Fruit fly (Drosophila melanogaster) whole organism, embryonic: ENCODE results near the gene CG11600.

Source experiments
- CG11398 ChIP-seq: fragments of 200-800 bp; sonication (Bioruptor generic); optimal IDR thresholded peaks from 2 replicates; lab custom pipeline; 2016; ENCODE audit warnings: missing biosample characterization, missing genetic modification characterization
- CG13287 ChIP-seq: fragments of 200-800 bp; sonication (Bioruptor generic); IDR thresholded peaks from 2 replicates; pipeline ENCODE4 v1.3.6; 2022; ENCODE audit warnings: missing biosample characterization, missing genetic modification characterization; ENCODE audit not compliant: partially characterized antibody
- CG1602 ChIP-seq: fragments of 200-800 bp; sonication (Bioruptor generic); optimal IDR thresholded peaks from 3 replicates; lab custom pipeline; 2016; ENCODE audit warnings: missing biosample characterization, missing genetic modification characterization
- CG16779 ChIP-seq: fragments of 200-800 bp; sonication (Bioruptor generic); IDR thresholded peaks from 2 replicates; pipeline ENCODE4 v1.3.6; 2022; ENCODE audit warnings: missing biosample characterization, missing genetic modification characterization
- CG17612 ChIP-seq: fragments of 200-800 bp; sonication (Bioruptor generic); IDR thresholded peaks from 2 replicates; pipeline ENCODE4 v1.3.6; 2022; ENCODE audit warnings: missing biosample characterization, missing genetic modification characterization
- CG1832 ChIP-seq: fragments of 200-800 bp; sonication (Bioruptor generic); optimal IDR thresholded peaks from 2 replicates; lab custom pipeline; 2017; ENCODE audit warnings: missing biosample characterization, mild to moderate bottlenecking, missing genetic modification characterization, inconsistent platforms
- CG2129 ChIP-seq: fragments of 200-800 bp; sonication (Bioruptor generic); IDR thresholded peaks from 2 replicates; pipeline ENCODE4 v1.3.6; 2022; ENCODE audit warnings: missing biosample characterization, missing genetic modification characterization; ENCODE audit not compliant: partially characterized antibody
- CG31441 ChIP-seq: fragments of 200-800 bp; sonication (Bioruptor generic); IDR thresholded peaks from 2 replicates; pipeline ENCODE4 v1.3.6; 2022; ENCODE audit warnings: missing biosample characterization, missing genetic modification characterization
- CG4617 ChIP-seq: fragments of 200-800 bp; sonication (Bioruptor generic); optimal IDR thresholded peaks from 3 replicates; lab custom pipeline; 2016; ENCODE audit warnings: missing biosample characterization, missing genetic modification characterization, borderline replicate concordance
- CG6765 ChIP-seq: fragments of 200-800 bp; sonication (Bioruptor generic); optimal IDR thresholded peaks from 3 replicates; lab custom pipeline; 2017; ENCODE audit warnings: missing biosample characterization, mild to moderate bottlenecking, missing genetic modification characterization
- CG7963 ChIP-seq: fragments of 200-800 bp; sonication (Bioruptor generic); IDR thresholded peaks from 3 replicates; pipeline ENCODE4 v1.3.6; 2022; ENCODE audit warnings: missing biosample characterization, missing genetic modification characterization; ENCODE audit not compliant: partially characterized antibody
- Deaf1 ChIP-seq: fragments of 200-800 bp; optimal IDR thresholded peaks from 3 replicates; lab custom pipeline; 2019; ENCODE audit warnings: missing biosample characterization, mild to moderate bottlenecking, missing genetic modification characterization, moderate library complexity
- Ets65A ChIP-seq: fragments of 200-800 bp; sonication (Bioruptor generic); peaks from one replicate; lab custom pipeline; 2016; ENCODE audit warnings: missing biosample characterization, missing genetic modification characterization
- Fer1 ChIP-seq: fragments of 200-800 bp; sonication (Bioruptor generic); optimal IDR thresholded peaks from 2 replicates; lab custom pipeline; 2017; ENCODE audit warnings: missing biosample characterization, mild to moderate bottlenecking, missing genetic modification characterization
- H2.0 ChIP-seq: fragments of 200-800 bp; sonication (Bioruptor generic); IDR thresholded peaks from 2 replicates; pipeline ENCODE4 v1.3.6; 2022; ENCODE audit warnings: missing biosample characterization, missing genetic modification characterization
- Hr39 ChIP-seq: fragments of >200 bp; optimal IDR thresholded peaks from 2 replicates; lab custom pipeline; 2017
- Hr78 ChIP-seq, 2 experiments: fragments of 200-800 bp in 1 of 2; fragments of >200 bp in 1 of 2; sonication (Bioruptor generic) in 1 of 2; optimal IDR thresholded peaks; 2 replicates each; lab custom pipeline; 2017 to 2019; ENCODE audit warnings: missing biosample characterization in 2 of 2, missing genetic modification characterization in 2 of 2, mild to moderate bottlenecking in 1 of 2, moderate library complexity in 1 of 2
- MESR4 ChIP-seq: fragments of 200-800 bp; sonication (Bioruptor generic); optimal IDR thresholded peaks from 2 replicates; lab custom pipeline; 2018; ENCODE audit warnings: missing biosample characterization, mild to moderate bottlenecking, missing genetic modification characterization, moderate library complexity
- Xbp1 ChIP-seq: fragments of 200-800 bp; sonication (Bioruptor generic); optimal IDR thresholded peaks from 3 replicates; lab custom pipeline; 2016; ENCODE audit warnings: missing biosample characterization, mild to moderate bottlenecking, missing genetic modification characterization
- ab ChIP-seq: fragments of 200-800 bp; sonication (Bioruptor generic); optimal IDR thresholded peaks from 2 replicates; lab custom pipeline; 2016; ENCODE audit warnings: missing biosample characterization, missing genetic modification characterization
- abd-A ChIP-seq: fragments of 200-800 bp; sonication (Bioruptor generic); optimal IDR thresholded peaks from 3 replicates; lab custom pipeline; 2019; ENCODE audit warnings: missing biosample characterization, mild to moderate bottlenecking, missing genetic modification characterization, moderate library complexity
- ato ChIP-seq: fragments of 200-800 bp; sonication (Bioruptor generic); IDR thresholded peaks from 2 replicates; pipeline ENCODE4 v1.3.6; 2022; ENCODE audit warnings: missing biosample characterization, missing genetic modification characterization; ENCODE audit not compliant: partially characterized antibody
- bowl ChIP-seq: fragments of 200-800 bp; sonication (Bioruptor generic); IDR thresholded peaks from 2 replicates; pipeline ENCODE4 v1.3.6; 2022; ENCODE audit warnings: missing biosample characterization, missing genetic modification characterization
- cato ChIP-seq: fragments of 200-800 bp; sonication (Bioruptor generic); optimal IDR thresholded peaks from 2 replicates; lab custom pipeline; 2016; ENCODE audit warnings: missing biosample characterization, missing genetic modification characterization, borderline replicate concordance
- chm ChIP-seq: fragments of 200-800 bp; sonication (Bioruptor generic); IDR thresholded peaks from 2 replicates; pipeline ENCODE4 v1.3.6; 2022; ENCODE audit warnings: missing biosample characterization, missing genetic modification characterization
- crp ChIP-seq, 2 experiments: fragments of 200-800 bp; sonication (Bioruptor generic); optimal IDR thresholded peaks; 2 replicates in 1 of 2; 3 replicates in 1 of 2; lab custom pipeline; 2017; ENCODE audit warnings: missing biosample characterization in 2 of 2, missing genetic modification characterization in 2 of 2, mild to moderate bottlenecking in 1 of 2, moderate library complexity in 1 of 2
- cwo ChIP-seq: fragments of 200-800 bp; sonication (Bioruptor generic); optimal IDR thresholded peaks from 3 replicates; lab custom pipeline; 2017; ENCODE audit warnings: missing biosample characterization, missing genetic modification characterization, mild to moderate bottlenecking, moderate library complexity, missing genetic modification reagents
- dysf ChIP-seq: fragments of 200-800 bp; sonication (Bioruptor generic); IDR thresholded peaks from 3 replicates; pipeline ENCODE4 v1.3.6; 2022; ENCODE audit warnings: missing biosample characterization, missing genetic modification characterization
- eyg ChIP-seq: fragments of 200-800 bp; sonication (Bioruptor generic); optimal IDR thresholded peaks from 3 replicates; lab custom pipeline; 2016; ENCODE audit warnings: missing biosample characterization, missing genetic modification characterization
- fd96Cb ChIP-seq: fragments of 200-800 bp; sonication (Bioruptor generic); optimal IDR thresholded peaks from 2 replicates; lab custom pipeline; 2018; ENCODE audit warnings: missing biosample characterization, mild to moderate bottlenecking, missing genetic modification characterization, moderate library complexity
- fru ChIP-seq: fragments of >200 bp; optimal IDR thresholded peaks from 2 replicates; lab custom pipeline; 2017
- grau ChIP-seq: fragments of 200-800 bp; optimal IDR thresholded peaks from 3 replicates; lab custom pipeline; 2019; ENCODE audit warnings: missing biosample characterization, mild to moderate bottlenecking, missing genetic modification characterization, moderate library complexity
- gsb ChIP-seq: fragments of 200-800 bp; sonication (Bioruptor generic); IDR thresholded peaks from 2 replicates; pipeline ENCODE4 v1.3.6; 2022; ENCODE audit warnings: missing biosample characterization, missing genetic modification characterization
- jumu ChIP-seq: fragments of 200-800 bp; sonication (Bioruptor generic); optimal IDR thresholded peaks from 3 replicates; lab custom pipeline; 2016; ENCODE audit warnings: missing biosample characterization, missing genetic modification characterization
- kah ChIP-seq: fragments of 200-800 bp; sonication (Bioruptor generic); optimal IDR thresholded peaks from 2 replicates; lab custom pipeline; 2018; ENCODE audit warnings: missing biosample characterization, mild to moderate bottlenecking, missing genetic modification characterization
- onecut ChIP-seq: fragments of 200-800 bp; sonication (Bioruptor generic); IDR thresholded peaks from 2 replicates; pipeline ENCODE4 v1.3.6; 2022; ENCODE audit warnings: missing biosample characterization, missing genetic modification characterization
- pnt ChIP-seq: fragments of 200-800 bp; sonication (Bioruptor generic); optimal IDR thresholded peaks from 3 replicates; lab custom pipeline; 2016; ENCODE audit warnings: missing biosample characterization, missing genetic modification characterization
- sima ChIP-seq: fragments of 200-800 bp; sonication (Bioruptor generic); optimal IDR thresholded peaks from 2 replicates; lab custom pipeline; 2016; ENCODE audit warnings: missing biosample characterization, missing genetic modification characterization
- so ChIP-seq: fragments of 200-800 bp; sonication (Bioruptor generic); IDR thresholded peaks from 3 replicates; pipeline ENCODE4 v1.3.6; 2022; ENCODE audit warnings: missing biosample characterization, missing genetic modification characterization
- sqz ChIP-seq: fragments of 200-800 bp; sonication (Bioruptor generic); optimal IDR thresholded peaks from 3 replicates; lab custom pipeline; 2018; ENCODE audit warnings: missing biosample characterization, mild to moderate bottlenecking, missing genetic modification characterization
- sr ChIP-seq: fragments of 200-800 bp; sonication (Bioruptor generic); IDR thresholded peaks from 3 replicates; pipeline ENCODE4 v1.3.6; 2022; ENCODE audit warnings: missing biosample characterization, missing genetic modification characterization
- trem ChIP-seq: fragments of 200-800 bp; optimal IDR thresholded peaks from 3 replicates; lab custom pipeline; 2019; ENCODE audit warnings: missing biosample characterization, mild to moderate bottlenecking, missing genetic modification characterization, moderate library complexity
- unc-4 ChIP-seq: fragments of 200-800 bp; sonication (Bioruptor generic); IDR thresholded peaks from 2 replicates; pipeline ENCODE4 v1.3.6; 2022; ENCODE audit warnings: missing biosample characterization, missing genetic modification characterization; ENCODE audit not compliant: partially characterized antibody
- vnd ChIP-seq: fragments of 200-800 bp; sonication (Bioruptor generic); IDR thresholded peaks from 3 replicates; pipeline ENCODE4 v1.3.6; 2022; ENCODE audit warnings: missing biosample characterization, missing genetic modification characterization; ENCODE audit not compliant: partially characterized antibody
- z ChIP-seq: fragments of 200-800 bp; sonication (Bioruptor generic); IDR thresholded peaks from 3 replicates; pipeline ENCODE4 v1.3.6; 2022; ENCODE audit warnings: missing biosample characterization, missing genetic modification characterization

The CG11600 gene

DNA sequence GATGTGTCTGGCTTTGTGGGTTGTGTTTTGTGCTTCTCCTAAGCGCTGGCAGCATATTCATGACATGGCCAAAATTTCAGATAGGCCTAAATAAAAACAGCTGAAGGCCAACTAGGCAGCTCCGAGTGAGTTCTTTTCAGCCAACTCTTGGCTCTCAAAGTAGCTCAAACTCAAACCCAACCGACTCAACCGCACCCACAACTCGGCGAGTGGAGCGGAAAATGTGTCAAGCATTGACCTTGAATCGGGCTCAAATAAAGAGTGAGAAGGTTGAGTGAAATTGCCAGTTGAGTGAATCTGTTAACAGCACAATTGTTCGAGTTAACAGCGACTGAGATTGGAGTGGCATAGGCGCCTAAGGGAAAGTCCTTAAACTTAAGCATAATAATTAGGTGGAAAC, 24.4 kb upstream of the CG11600 start:
- TF ChIP-seq grau (tag; lab: Kevin White, UChicago) (no peak), Xbp1 (no peak), sima (GFP tag; lab: Kevin White, UChicago) (no peak), ab (GFP tag; lab: Kevin White, UChicago) (no peak), CG16779 (no peak), CG6765 (no peak), chm (GFP tag; lab: Robert Waterston, UW) (no peak), kah (GFP tag; lab: Kevin White, UChicago) (no peak), vnd (no peak), z (peak; percentile 97), abd-A (tag; lab: Kevin White, UChicago) (peak; percentile 1)

DNA sequence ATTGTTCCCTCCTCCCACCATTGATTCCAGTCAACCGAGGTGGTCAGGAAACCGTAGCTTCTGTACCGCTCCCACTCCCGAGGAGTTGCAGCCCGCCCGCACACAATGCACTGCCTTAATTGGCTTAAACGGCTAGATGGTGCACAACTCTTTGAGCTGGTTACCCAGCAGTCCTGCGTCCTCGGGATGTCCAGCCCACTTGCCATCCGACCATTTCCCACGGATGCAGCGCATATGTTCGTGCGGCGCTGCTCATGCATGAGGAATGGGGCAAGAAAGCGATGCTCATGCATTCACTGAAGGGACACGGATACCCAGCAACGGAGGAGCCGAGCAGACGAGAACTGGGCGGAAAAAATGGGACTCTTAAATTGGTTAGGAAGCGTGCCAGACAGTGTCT, 20.8 kb upstream of the CG11600 start:
- no peak for TF ChIP-seq Deaf1 (tag; lab: Kevin White, UChicago)
- peak; percentile 91 for TF ChIP-seq Ets65A

DNA sequence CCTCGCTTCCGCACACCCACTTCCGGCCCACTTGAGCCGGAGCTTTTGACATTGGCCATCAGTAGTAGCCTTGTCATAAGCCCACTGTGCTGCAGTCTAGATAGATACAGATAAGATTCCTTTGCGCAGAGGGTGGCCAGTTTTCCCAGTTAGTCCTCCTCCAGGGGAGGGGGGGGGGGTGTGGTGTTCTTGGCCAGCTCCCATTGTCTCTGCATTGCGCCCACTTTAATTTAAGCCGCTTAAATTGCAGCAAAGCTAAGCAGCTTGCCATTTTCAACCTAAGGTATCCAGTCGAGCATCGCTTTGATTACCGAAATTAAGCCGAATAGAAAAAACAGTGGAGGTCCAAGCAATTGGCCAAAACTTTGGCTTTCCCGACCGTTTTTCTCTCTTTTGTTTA, 13.6 kb upstream of the CG11600 start:
- no peak for TF ChIP-seq dysf (GFP tag; lab: Robert Waterston, UW)
- no peak for TF ChIP-seq trem (tag; lab: Kevin White, UChicago)
- peak; percentile 39 for TF ChIP-seq Hr39
- no peak for TF ChIP-seq grau (tag; lab: Kevin White, UChicago)
- 0 out of 3 replicates have a peak, but pooled peaks have one; percentile 18 for TF ChIP-seq so
- no peak for TF ChIP-seq H2.0

DNA sequence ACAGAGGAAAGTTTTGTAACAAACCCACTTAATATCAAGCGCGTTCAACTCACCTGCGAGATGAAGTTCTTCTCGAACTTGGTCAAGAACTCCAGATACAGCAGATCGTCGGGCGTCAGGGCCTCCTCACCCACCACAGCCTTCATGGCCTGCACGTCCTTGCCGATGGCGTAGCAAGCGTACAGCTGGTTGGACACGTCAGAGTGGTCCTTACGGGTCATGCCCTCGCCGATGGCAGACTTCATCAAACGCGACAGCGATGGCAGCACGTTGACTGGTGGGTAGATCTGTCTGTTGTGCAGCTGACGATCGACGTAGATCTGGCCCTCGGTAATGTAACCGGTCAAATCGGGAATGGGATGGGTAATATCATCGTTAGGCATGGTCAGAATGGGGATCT, 11.4 kb upstream of the CG11600 start:
- TF ChIP-seq Ets65A = peak; percentile 93
- TF ChIP-seq bowl (GFP tag; lab: Robert Waterston, UW) = 0 out of 2 replicates have a peak, but pooled peaks have one; percentile 26
- no peak for TF ChIP-seq CG13287
- TF ChIP-seq, all 482 proteins: peak for 2

DNA sequence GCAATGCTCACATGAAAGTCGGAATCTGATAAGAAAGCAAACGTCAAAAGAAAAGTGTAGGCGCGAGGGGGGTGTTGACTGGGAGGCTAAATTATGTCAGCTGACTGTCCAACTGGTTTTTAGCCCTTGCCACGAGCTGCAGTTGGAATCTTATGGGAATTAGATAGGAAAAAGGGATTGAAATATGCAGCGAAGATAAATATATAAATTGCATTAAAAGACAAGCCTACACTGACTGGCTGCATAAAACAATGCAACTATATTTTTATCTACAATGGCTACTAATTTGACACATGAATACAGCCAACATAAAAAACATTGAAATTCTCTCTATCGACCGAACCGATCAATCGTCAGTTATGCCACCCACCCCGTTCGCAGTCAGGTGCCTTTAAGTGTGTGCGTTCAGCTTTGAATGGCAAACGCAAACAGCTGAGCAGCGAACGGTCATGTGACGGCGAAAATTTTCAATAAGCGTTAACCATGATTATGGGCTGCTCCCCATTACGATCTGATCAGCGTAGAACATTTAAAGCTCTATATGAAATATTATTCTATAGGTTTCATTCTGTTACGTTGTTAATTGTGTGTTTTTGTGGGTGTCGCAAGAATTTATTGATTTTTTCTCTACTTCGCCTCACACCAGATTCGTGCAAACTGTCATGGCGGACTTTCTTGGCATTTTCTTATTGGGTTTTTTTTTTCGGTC, 9.5 kb upstream of the CG11600 start:
- TF ChIP-seq sqz (peak; percentile 42), Hr78 (GFP tag; optimal IDR thresholded peaks at IDR 0.05; lab: Kevin White, UChicago) (no peak), CG7963 (GFP tag; lab: Robert Waterston, UW) (no peak), fd96Cb (tag; lab: Kevin White, UChicago) (no peak), jumu (no peak), cwo (GFP tag; lab: Kevin White, UChicago) (no peak), Fer1 (GFP tag; lab: Kevin White, UChicago) (no peak), ato (GFP tag; lab: Robert Waterston, UW) (no peak), CG31441 (GFP tag; lab: Robert Waterston, UW) (no peak), CG2129 (no peak), gsb (no peak), CG1832 (GFP tag; lab: Kevin White, UChicago) (no peak), pnt (GFP tag; lab: Kevin White, UChicago) (no peak), crp (GFP tag; optimal IDR thresholded peaks at IDR 0.05; lab: Kevin White, UChicago) (peak in 1 of 2 experiments; percentile 75), CG11398 (GFP tag; lab: Kevin White, UChicago) (no peak), onecut (peak; percentile 98), unc-4 (GFP tag; lab: Robert Waterston, UW) (no peak), eyg (GFP tag; lab: Kevin White, UChicago) (no peak), CG4617 (GFP tag; lab: Kevin White, UChicago) (no peak), sr (GFP tag; lab: Robert Waterston, UW) (no peak), fru (lab: Kevin White, UChicago) (no peak), MESR4 (GFP tag; lab: Kevin White, UChicago) (no peak), cato (no peak), CG17612 (GFP tag; lab: Robert Waterston, UW) (no peak), CG1602 (GFP tag; lab: Kevin White, UChicago) (no peak)
